Worm (Caenorhabditis elegans): ENCODE data around the gene nspg-8.
A peak's percentile ranks its signal among the peaks of the same experiment; 100 is the strongest.

Gene nspg-8

DNA sequence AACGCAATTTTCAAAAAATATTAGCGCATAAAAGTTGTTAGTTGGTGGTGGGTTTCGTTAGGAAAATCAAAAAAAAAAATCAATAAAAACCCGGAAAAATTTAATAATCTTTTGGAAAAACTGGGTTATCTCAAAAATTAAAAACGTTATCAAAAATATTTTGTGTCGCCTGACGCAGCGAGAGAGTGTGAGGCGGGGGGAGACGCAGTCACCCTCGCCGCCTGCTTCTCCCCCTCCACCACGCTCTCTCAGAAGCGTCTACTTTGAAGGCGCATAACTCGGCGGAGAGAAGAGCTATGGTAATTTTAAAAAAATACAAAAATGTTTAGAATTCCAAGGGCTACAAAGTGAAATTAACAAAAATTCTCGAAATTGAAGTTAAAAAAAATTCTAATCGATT, 43.3 kb downstream of the nspg-8 start:
- TF ChIP-seq ama-1 (optimal IDR thresholded peaks at IDR 0.05) (no peak), jun-1 (tag; optimal IDR thresholded peaks at IDR 0.05) (no peak), elt-2 (tag; optimal IDR thresholded peaks at IDR 0.05) (peak; percentile 69), C04F5.9 (tag; optimal IDR thresholded peaks at IDR 0.05) (no peak), alr-1 (tag; optimal IDR thresholded peaks at IDR 0.05; ENCODE audit: borderline replicate concordance) (no peak), sup-37 (GFP tag; optimal IDR thresholded peaks at IDR 0.05) (no peak), elt-3 (tag; optimal IDR thresholded peaks at IDR 0.05) (no peak), ceh-8 (GFP tag; optimal IDR thresholded peaks at IDR 0.05) (no peak)

- TF ChIP-seq pax-3 (tag; optimal IDR thresholded peaks at IDR 0.05), result no peak
- no peak for TF ChIP-seq isw-1 (GFP tag; IDR thresholded peaks at IDR 0.05)
- no peak for TF ChIP-seq dsc-1 (tag; optimal IDR thresholded peaks at IDR 0.05)
- no peak for TF ChIP-seq lsy-2 (tag; optimal IDR thresholded peaks at IDR 0.05)
- TF ChIP-seq lin-15B (tag; optimal IDR thresholded peaks at IDR 0.05), result no peak
- TF ChIP-seq pag-3 (tag; optimal IDR thresholded peaks at IDR 0.05; ENCODE audit: borderline replicate concordance, insufficient read depth), result no peak
- no peak for TF ChIP-seq lin-35 (GFP tag; optimal IDR thresholded peaks at IDR 0.05)
- no peak for TF ChIP-seq C16A3.4 (tag; optimal IDR thresholded peaks at IDR 0.05)
- no peak for TF ChIP-seq lin-39 (tag; optimal IDR thresholded peaks at IDR 0.05)
- TF ChIP-seq nhr-77 (tag; optimal IDR thresholded peaks at IDR 0.05), result no peak
- TF ChIP-seq fkh-4 (tag; optimal IDR thresholded peaks at IDR 0.05; ENCODE audit: borderline replicate concordance), result no peak
- TF ChIP-seq nhr-85 (tag), result no peak
- TF ChIP-seq mab-9 (GFP tag; IDR thresholded peaks at IDR 0.05), result no peak
- no peak for TF ChIP-seq unc-62 (GFP tag; optimal IDR thresholded peaks at IDR 0.05)
- no peak for TF ChIP-seq efl-1 (optimal IDR thresholded peaks at IDR 0.05)
- TF ChIP-seq efl-1 (GFP tag; optimal IDR thresholded peaks at IDR 0.05 in 1 of 2), result peak in 1 of 2 experiments; percentile 42
- no peak for TF ChIP-seq hlh-17 (GFP tag; optimal IDR thresholded peaks at IDR 0.05; ENCODE audit: borderline replicate concordance)
- peak; percentile 47 for TF ChIP-seq lin-14 (GFP tag; optimal IDR thresholded peaks at IDR 0.05)
- TF ChIP-seq ceh-8 (GFP tag; optimal IDR thresholded peaks at IDR 0.05), result peak; percentile 76
- no peak for TF ChIP-seq ceh-63 (GFP tag; optimal IDR thresholded peaks at IDR 0.05)
- TF ChIP-seq egl-27 (tag; optimal IDR thresholded peaks at IDR 0.05), result no peak
- TF ChIP-seq ets-5 (GFP tag; IDR thresholded peaks at IDR 0.05), result no peak
- TF ChIP-seq unc-130 (tag; optimal IDR thresholded peaks at IDR 0.05), result no peak
- no peak for TF ChIP-seq snu-23 (GFP tag; optimal IDR thresholded peaks at IDR 0.05)
- no peak for TF ChIP-seq lin-13 (GFP tag; optimal IDR thresholded peaks at IDR 0.05)
Observed at ce11 chrIII:1225595-1225994, 43.7 kb downstream of the nspg-8 start.

- TF ChIP-seq C04F5.9 (tag; optimal IDR thresholded peaks at IDR 0.05) (no peak), elt-3 (tag; optimal IDR thresholded peaks at IDR 0.05) (no peak), nhr-71 (tag; optimal IDR thresholded peaks at IDR 0.05) (peak; percentile 0), lin-14 (GFP tag; optimal IDR thresholded peaks at IDR 0.05) (peak; percentile 24), mdl-1 (tag; optimal IDR thresholded peaks at IDR 0.05) (no peak), blmp-1 (tag; optimal IDR thresholded peaks at IDR 0.05) (no peak), nhr-76 (tag; optimal IDR thresholded peaks at IDR 0.05) (no peak), nhr-77 (tag; optimal IDR thresholded peaks at IDR 0.05) (peak; percentile 12), F16B12.6 (tag; optimal IDR thresholded peaks at IDR 0.05) (no peak), ceh-63 (GFP tag; optimal IDR thresholded peaks at IDR 0.05) (no peak), ceh-90 (tag; optimal IDR thresholded peaks at IDR 0.05) (no peak), unc-130 (tag; optimal IDR thresholded peaks at IDR 0.05) (no peak), mab-9 (GFP tag; IDR thresholded peaks at IDR 0.05) (no peak), ets-5 (GFP tag; IDR thresholded peaks at IDR 0.05) (no peak), ceh-82 (tag; optimal IDR thresholded peaks at IDR 0.05) (no peak), alr-1 (tag; optimal IDR thresholded peaks at IDR 0.05; ENCODE audit: borderline replicate concordance) (no peak), ztf-4 (tag; optimal IDR thresholded peaks at IDR 0.05) (no peak), lsy-2 (tag; optimal IDR thresholded peaks at IDR 0.05) (peak in 1 of 2 experiments; percentile 18), dsc-1 (tag; optimal IDR thresholded peaks at IDR 0.05) (no peak), sptf-1 (tag; optimal IDR thresholded peaks at IDR 0.05) (no peak), fkh-8 (tag; optimal IDR thresholded peaks at IDR 0.05) (no peak), Y116A8C.19 (tag; optimal IDR thresholded peaks at IDR 0.05; ENCODE audit: borderline replicate concordance) (no peak), lin-15B (tag; optimal IDR thresholded peaks at IDR 0.05) (no peak), lin-35 (GFP tag; optimal IDR thresholded peaks at IDR 0.05) (no peak), hlh-17 (GFP tag; optimal IDR thresholded peaks at IDR 0.05; ENCODE audit: borderline replicate concordance) (no peak), nhr-20 (tag; optimal IDR thresholded peaks at IDR 0.05) (peak; percentile 19), mep-1 (tag; optimal IDR thresholded peaks at IDR 0.05) (no peak), tbx-2 (tag; optimal IDR thresholded peaks at IDR 0.05) (peak; percentile 9), dpl-1 (GFP tag; optimal IDR thresholded peaks at IDR 0.05) (no peak), elt-2 (tag; optimal IDR thresholded peaks at IDR 0.05) (no peak), lin-13 (GFP tag; optimal IDR thresholded peaks at IDR 0.05) (no peak)
Observed at ce11 chrIII:1226256-1226655, 44.4 kb downstream of the nspg-8 start.
